Fruit fly (Drosophila melanogaster): ENCODE measurements around the gene Cln7.

dm6 chr3L:7312754-7313153 is 32.2 kb downstream of the Cln7 start, which contains the start of gene unc-13-4A:
- TF ChIP-seq Hr4 (GFP tag; optimal IDR thresholded peaks at IDR 0.05) (no peak), CG31627 (GFP tag; optimal IDR thresholded peaks at IDR 0.05) (no peak)

All from whole organism, prepupa.